Worm (Caenorhabditis elegans): ENCODE data around the gene ceh-22.

The ceh-22 gene

ce11 chrV:10715158-10716152, 43.7 kb downstream of the ceh-22 start (continued):
- TF ChIP-seq nhr-41 (GFP tag; IDR thresholded peaks at IDR 0.05), result peak; percentile 85
- TF ChIP-seq skn-1 (tag; optimal IDR thresholded peaks at IDR 0.05), result no peak
- peak in 1 of 2 experiments; percentile 100 for TF ChIP-seq unc-62 (GFP tag; optimal IDR thresholded peaks at IDR 0.05 in 1 of 2)
- TF ChIP-seq unc-62 (tag; optimal IDR thresholded peaks at IDR 0.05), result no peak
- TF ChIP-seq nhr-28 (tag; optimal IDR thresholded peaks at IDR 0.05), result peak; percentile 32
- TF ChIP-seq mxl-3 (GFP tag; optimal IDR thresholded peaks at IDR 0.05), result peak; percentile 95
- TF ChIP-seq duxl-1 (tag; optimal IDR thresholded peaks at IDR 0.05; ENCODE audit: poor library complexity), result no peak
- no peak for TF ChIP-seq F26F4.8 (GFP tag; conservative IDR thresholded peaks at IDR 0.05)
- peak; percentile 46 for TF ChIP-seq lin-13 (GFP tag; optimal IDR thresholded peaks at IDR 0.05)
- no peak for TF ChIP-seq daf-12 (tag; optimal IDR thresholded peaks at IDR 0.05)
- TF ChIP-seq mep-1 (tag; optimal IDR thresholded peaks at IDR 0.05), result peak; percentile 95
- peak; percentile 69 to 90 for TF ChIP-seq lsy-2 (tag; optimal IDR thresholded peaks at IDR 0.05)
- TF ChIP-seq nhr-237 (tag; optimal IDR thresholded peaks at IDR 0.05), result no peak
- TF ChIP-seq Y105C5A.15 (GFP tag; IDR thresholded peaks at IDR 0.05), result no peak
- no peak for TF ChIP-seq F44E2.7 (GFP tag; IDR thresholded peaks at IDR 0.05)
- no peak for TF ChIP-seq ceh-82 (tag; optimal IDR thresholded peaks at IDR 0.05)
- peak; percentile 94 for TF ChIP-seq T26A8.4 (GFP tag; IDR thresholded peaks at IDR 0.05)
- TF ChIP-seq zag-1 (tag; optimal IDR thresholded peaks at IDR 0.05), result peak; percentile 15
- no peak for TF ChIP-seq aly-2 (tag; optimal IDR thresholded peaks at IDR 0.05)
- TF ChIP-seq gei-8 (GFP tag; optimal IDR thresholded peaks at IDR 0.05), result peak; percentile 87
- TF ChIP-seq mdt-29 (GFP tag; IDR thresholded peaks at IDR 0.05), result peak; percentile 69
- TF ChIP-seq rbr-2 (tag; optimal IDR thresholded peaks at IDR 0.05), result peak; percentile 79
- TF ChIP-seq nhr-42 (GFP tag; IDR thresholded peaks at IDR 0.05), result peak; percentile 82
- TF ChIP-seq pqm-1 (tag; optimal IDR thresholded peaks at IDR 0.05), result no peak
- TF ChIP-seq mes-2 (tag; optimal IDR thresholded peaks at IDR 0.05; ENCODE audit: poor library complexity, severe bottlenecking), result peak; percentile 44
- peak; percentile 92 for TF ChIP-seq pha-4 (GFP tag; IDR thresholded peaks at IDR 0.05)
- no peak for TF ChIP-seq pha-4 (tag; optimal IDR thresholded peaks at IDR 0.05)
- TF ChIP-seq F10B5.3 (tag; optimal IDR thresholded peaks at IDR 0.05), result no peak
- no peak; the same call in 1 of the 2 replicates for TF ChIP-seq dmd-8 (GFP tag; IDR thresholded peaks at IDR 0.05)
- peak; percentile 90 for TF ChIP-seq nhr-11 (tag; optimal IDR thresholded peaks at IDR 0.05)
- no peak for TF ChIP-seq nhr-111 (GFP tag; optimal IDR thresholded peaks at IDR 0.05)
- TF ChIP-seq unc-130 (GFP tag; optimal IDR thresholded peaks at IDR 0.05), result no peak
- no peak for TF ChIP-seq ceh-62 (tag; optimal IDR thresholded peaks at IDR 0.05)
- no peak for TF ChIP-seq ama-1 (optimal IDR thresholded peaks at IDR 0.05)
- TF ChIP-seq nhr-10 (tag; optimal IDR thresholded peaks at IDR 0.05), result peak; percentile 27
- TF ChIP-seq fos-1 (tag; optimal IDR thresholded peaks at IDR 0.05), result no peak
- TF ChIP-seq nhr-25 (tag; optimal IDR thresholded peaks at IDR 0.05; ENCODE audit: borderline replicate concordance, insufficient read depth), result peak; percentile 59
- no peak for TF ChIP-seq cey-2 (tag; optimal IDR thresholded peaks at IDR 0.05; ENCODE audit: borderline replicate concordance, insufficient read depth)
- peak; percentile 97 for TF ChIP-seq egl-43 (GFP tag; IDR thresholded peaks at IDR 0.05)
- peak; percentile 100 for TF ChIP-seq set-16 (GFP tag; IDR thresholded peaks at IDR 0.05)
- TF ChIP-seq daf-19 (GFP tag; conservative IDR thresholded peaks at IDR 0.05), result peak; percentile 66; the same call in 1 of the 2 replicates
- no peak for TF ChIP-seq ztf-11 (tag; optimal IDR thresholded peaks at IDR 0.05)
- TF ChIP-seq Y75B8A.6 (GFP tag; IDR thresholded peaks at IDR 0.05), result no peak
- peak; percentile 94 for TF ChIP-seq hmg-1.1 (GFP tag; IDR thresholded peaks at IDR 0.05)
- peak; percentile 56 for TF ChIP-seq nhr-102 (tag; optimal IDR thresholded peaks at IDR 0.05)
- TF ChIP-seq hlh-11 (tag; optimal IDR thresholded peaks at IDR 0.05), result peak; percentile 99
- TF ChIP-seq nhr-6 (tag; optimal IDR thresholded peaks at IDR 0.05), result no peak
- peak in 1 of 2 experiments; percentile 39 for TF ChIP-seq daf-16 (GFP tag; optimal IDR thresholded peaks at IDR 0.05)
- TF ChIP-seq daf-16 (tag; optimal IDR thresholded peaks at IDR 0.05), result no peak
- TF ChIP-seq snpc-1.2 (GFP tag; IDR thresholded peaks at IDR 0.05), result no peak
